Worm (Caenorhabditis elegans): ENCODE measurements around the gene sptf-2.

DNA sequence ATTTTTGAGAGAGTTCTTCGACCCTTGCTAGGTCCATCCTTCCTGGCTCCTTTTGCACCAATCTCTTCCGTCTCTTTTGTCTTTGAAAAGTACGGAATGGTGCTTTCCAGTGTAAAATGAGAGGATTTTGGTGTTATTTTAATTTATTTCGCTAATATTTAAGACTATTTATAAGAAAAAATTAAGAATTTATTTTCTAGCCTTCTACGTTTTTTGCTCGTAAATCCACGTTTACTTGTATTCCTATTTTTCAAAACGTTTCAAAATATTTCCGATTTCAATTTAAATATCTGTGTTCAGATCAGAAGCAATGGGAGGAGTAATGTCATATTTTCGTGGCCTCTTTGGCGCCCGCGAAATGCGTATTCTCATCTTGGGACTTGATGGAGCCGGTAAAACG is 43.6 kb upstream of the sptf-2 start, which contains the start of gene arl-1:
- TF ChIP-seq nfya-2 (GFP tag; IDR thresholded peaks at IDR 0.05), result no peak
- no peak for TF ChIP-seq efl-1 (GFP tag; optimal IDR thresholded peaks at IDR 0.05)

All from whole organism, young adult.